Fruit fly (Drosophila melanogaster) S2 (cell line): ENCODE results near the gene CG8136.

Experiments
- CG8478 ChIP-seq: fragments of >200 bp; optimal IDR thresholded peaks from 2 replicates; lab custom pipeline; 2018
- CTCF ChIP-seq, 2 experiments: fragments of >200 bp; optimal IDR thresholded peaks; 2 replicates each; lab custom pipeline; 2018

DNA sequence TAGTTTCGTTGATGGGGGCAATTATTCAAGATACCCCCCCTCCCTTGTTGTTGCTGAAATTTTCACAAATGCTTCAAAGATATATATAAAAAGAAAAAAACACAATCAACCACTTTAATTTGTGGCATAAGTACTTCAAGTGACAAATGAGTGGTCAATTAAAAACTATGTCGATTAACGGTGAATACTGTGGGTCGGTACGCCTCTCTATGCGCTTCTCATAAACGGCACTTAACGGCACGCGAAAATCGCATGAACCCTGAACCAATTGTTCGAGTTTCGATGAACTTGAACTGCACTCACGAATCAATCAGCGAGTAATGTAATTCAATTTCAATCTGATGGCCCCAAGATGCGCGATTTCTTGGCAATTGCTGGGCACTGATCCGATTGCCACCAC, 18.9 kb downstream of the CG8136 start:
- TF ChIP-seq CG8478 (lab: Kevin White, UChicago) (no peak), CTCF (optimal IDR thresholded peaks at IDR 0.05; lab: Kevin White, UChicago) (no peak)
